Fruit fly (Drosophila melanogaster) whole organism, embryonic: Measurements from ENCODE around the gene CG31729.

Experiments
- Atf3 ChIP-seq: fragments of 200-800 bp; sonication (Bioruptor generic); optimal IDR thresholded peaks from 3 replicates; lab custom pipeline; 2016; ENCODE audit warnings: missing biosample characterization, missing genetic modification characterization
- CG1024 ChIP-seq: fragments of 200-800 bp; sonication (Bioruptor generic); IDR thresholded peaks from 2 replicates; pipeline ENCODE4 v1.3.6; 2022; ENCODE audit warnings: missing biosample characterization, missing genetic modification characterization
- CG11456 ChIP-seq: fragments of 200-800 bp; sonication (Bioruptor generic); IDR thresholded peaks from 3 replicates; pipeline ENCODE4 v1.3.6; 2022; ENCODE audit warnings: missing biosample characterization, missing genetic modification characterization
- CG12155 ChIP-seq: fragments of 200-800 bp; sonication (Bioruptor generic); optimal IDR thresholded peaks from 3 replicates; lab custom pipeline; 2016; ENCODE audit warnings: missing biosample characterization, missing genetic modification characterization
- CG13287 ChIP-seq: fragments of 200-800 bp; sonication (Bioruptor generic); IDR thresholded peaks from 2 replicates; pipeline ENCODE4 v1.3.6; 2022; ENCODE audit warnings: missing biosample characterization, missing genetic modification characterization; ENCODE audit not compliant: partially characterized antibody
- CG13624 ChIP-seq: fragments of 200-800 bp; sonication (Bioruptor generic); optimal IDR thresholded peaks from 2 replicates; lab custom pipeline; 2016; ENCODE audit warnings: missing biosample characterization, missing genetic modification characterization
- CG14965 ChIP-seq: fragments of 200-800 bp; sonication (Bioruptor generic); optimal IDR thresholded peaks from 2 replicates; lab custom pipeline; 2016; ENCODE audit warnings: missing biosample characterization, missing genetic modification characterization, borderline replicate concordance
- CG17829 ChIP-seq: fragments of 200-800 bp; optimal IDR thresholded peaks from 2 replicates; lab custom pipeline; 2019; ENCODE audit warnings: missing biosample characterization, mild to moderate bottlenecking, missing genetic modification characterization, moderate library complexity
- CG3281 ChIP-seq: fragments of 200-800 bp; sonication (Bioruptor generic); optimal IDR thresholded peaks from 3 replicates; lab custom pipeline; 2017; ENCODE audit warnings: missing biosample characterization, mild to moderate bottlenecking, missing genetic modification characterization
- CG34422 ChIP-seq: fragments of 200-800 bp; sonication (Bioruptor generic); IDR thresholded peaks from 3 replicates; pipeline ENCODE4 v1.3.6; 2022; ENCODE audit warnings: missing biosample characterization, missing genetic modification characterization
- CG3995 ChIP-seq: fragments of 200-800 bp; sonication (Bioruptor generic); optimal IDR thresholded peaks from 3 replicates; lab custom pipeline; 2016; ENCODE audit warnings: missing biosample characterization, missing genetic modification characterization
- CG4424 ChIP-seq: fragments of 200-800 bp; sonication (Bioruptor generic); optimal IDR thresholded peaks from 3 replicates; lab custom pipeline; 2016; ENCODE audit warnings: missing biosample characterization, missing genetic modification characterization
- CG8924 ChIP-seq: fragments of 200-800 bp; optimal IDR thresholded peaks from 3 replicates; lab custom pipeline; 2019; ENCODE audit warnings: missing biosample characterization, mild to moderate bottlenecking, missing genetic modification characterization, moderate library complexity
- CG9727 ChIP-seq: fragments of 200-800 bp; sonication (Bioruptor generic); optimal IDR thresholded peaks from 3 replicates; lab custom pipeline; 2017; ENCODE audit warnings: missing biosample characterization, mild to moderate bottlenecking, missing genetic modification characterization
- Chrac-16 ChIP-seq: fragments of 200-800 bp; sonication (Bioruptor generic); optimal IDR thresholded peaks from 3 replicates; lab custom pipeline; 2016; ENCODE audit warnings: missing biosample characterization, missing genetic modification characterization
- D ChIP-seq, 2 experiments: fragments of 200-800 bp in 1 of 2; fragments of >200 bp in 1 of 2; sonication (Bioruptor generic) in 1 of 2; optimal IDR thresholded peaks; 2 replicates in 1 of 2; 3 replicates in 1 of 2; lab custom pipeline; 2017; ENCODE audit warnings: mild to moderate bottlenecking in 1 of 2, missing biosample characterization in 1 of 2, missing genetic modification characterization in 1 of 2, missing genetic modification reagents in 1 of 2
- HLH3B ChIP-seq: fragments of 200-800 bp; sonication (Bioruptor generic); IDR thresholded peaks from 2 replicates; pipeline ENCODE4 v1.3.6; 2022; ENCODE audit warnings: missing biosample characterization, missing genetic modification characterization
- HLH54F ChIP-seq: fragments of 200-800 bp; sonication (Bioruptor generic); optimal IDR thresholded peaks from 3 replicates; lab custom pipeline; 2016; ENCODE audit warnings: missing biosample characterization, missing genetic modification characterization
- HmgD ChIP-seq: fragments of 200-800 bp; sonication (Bioruptor generic); optimal IDR thresholded peaks from 3 replicates; lab custom pipeline; 2016; ENCODE audit warnings: missing biosample characterization, missing genetic modification characterization
- Hmr ChIP-seq: fragments of 200-800 bp; sonication (Bioruptor generic); optimal IDR thresholded peaks from 3 replicates; lab custom pipeline; 2017; ENCODE audit warnings: mild to moderate bottlenecking, missing biosample characterization, missing genetic modification reagents, missing genetic modification characterization
- Lpt ChIP-seq: fragments of >200 bp; optimal IDR thresholded peaks from 2 replicates; lab custom pipeline; 2018; ENCODE audit warnings: missing biosample characterization, missing genetic modification characterization
- MBD-R2 ChIP-seq: fragments of 200-800 bp; sonication (Bioruptor generic); IDR thresholded peaks from 2 replicates; pipeline ENCODE4 v1.3.6; 2022; ENCODE audit warnings: missing biosample characterization, missing genetic modification characterization
- Mrtf ChIP-seq: fragments of 200-800 bp; sonication (Bioruptor generic); IDR thresholded peaks from 3 replicates; pipeline ENCODE4 v1.3.6; 2022; ENCODE audit warnings: missing biosample characterization, missing genetic modification characterization
- Oli ChIP-seq: fragments of 200-800 bp; sonication (Bioruptor generic); optimal IDR thresholded peaks from 2 replicates; lab custom pipeline; 2018; ENCODE audit warnings: missing biosample characterization, mild to moderate bottlenecking, missing genetic modification characterization, moderate library complexity
- Sox102F ChIP-seq: fragments of 200-800 bp; sonication (Bioruptor generic); optimal IDR thresholded peaks from 2 replicates; lab custom pipeline; 2018; ENCODE audit warnings: missing biosample characterization, mild to moderate bottlenecking, missing genetic modification characterization, moderate library complexity
- ara ChIP-seq: fragments of 200-800 bp; sonication (Bioruptor generic); IDR thresholded peaks from 2 replicates; pipeline ENCODE4 v1.3.6; 2022; ENCODE audit warnings: missing biosample characterization, missing genetic modification characterization
- bbx ChIP-seq: fragments of 200-800 bp; sonication (Bioruptor generic); IDR thresholded peaks from 2 replicates; pipeline ENCODE4 v1.3.6; 2022; ENCODE audit warnings: missing biosample characterization, missing genetic modification characterization; ENCODE audit not compliant: partially characterized antibody
- disco-r ChIP-seq: fragments of 200-800 bp; sonication (Bioruptor generic); optimal IDR thresholded peaks from 2 replicates; lab custom pipeline; 2016; ENCODE audit warnings: missing biosample characterization, missing genetic modification characterization
- dysf ChIP-seq: fragments of 200-800 bp; sonication (Bioruptor generic); IDR thresholded peaks from 3 replicates; pipeline ENCODE4 v1.3.6; 2022; ENCODE audit warnings: missing biosample characterization, missing genetic modification characterization
- ems ChIP-seq: fragments of 200-800 bp; sonication (Bioruptor generic); optimal IDR thresholded peaks from 3 replicates; lab custom pipeline; 2016; ENCODE audit warnings: missing biosample characterization, missing genetic modification characterization
- fd3F ChIP-seq: fragments of 200-800 bp; sonication (Bioruptor generic); optimal IDR thresholded peaks from 2 replicates; lab custom pipeline; 2018; ENCODE audit warnings: missing biosample characterization, mild to moderate bottlenecking, missing genetic modification characterization, moderate library complexity
- ftz-f1 ChIP-seq: fragments of 200-800 bp; sonication (Bioruptor generic); optimal IDR thresholded peaks from 2 replicates; lab custom pipeline; 2016; ENCODE audit warnings: missing biosample characterization, missing genetic modification characterization
- grau ChIP-seq: fragments of 200-800 bp; optimal IDR thresholded peaks from 3 replicates; lab custom pipeline; 2019; ENCODE audit warnings: missing biosample characterization, mild to moderate bottlenecking, missing genetic modification characterization, moderate library complexity
- luna ChIP-seq: fragments of 200-800 bp; sonication (Bioruptor generic); optimal IDR thresholded peaks from 2 replicates; lab custom pipeline; 2016; ENCODE audit warnings: missing biosample characterization, missing genetic modification characterization
- mld ChIP-seq: fragments of 200-800 bp; sonication (Bioruptor generic); IDR thresholded peaks from 3 replicates; pipeline ENCODE4 v1.3.6; 2022; ENCODE audit warnings: missing biosample characterization, missing genetic modification characterization; ENCODE audit not compliant: partially characterized antibody
- nau ChIP-seq: fragments of 200-800 bp; sonication (Bioruptor generic); optimal IDR thresholded peaks from 3 replicates; lab custom pipeline; 2017; ENCODE audit warnings: missing biosample characterization, mild to moderate bottlenecking, missing genetic modification characterization, missing genetic modification reagents
- nerfin-2 ChIP-seq: fragments of 200-800 bp; sonication (Bioruptor generic); IDR thresholded peaks from 2 replicates; pipeline ENCODE4 v1.3.6; 2022; ENCODE audit warnings: missing biosample characterization, missing genetic modification characterization; ENCODE audit not compliant: partially characterized antibody
- oc ChIP-seq: fragments of 200-800 bp; sonication (Bioruptor generic); optimal IDR thresholded peaks from 2 replicates; lab custom pipeline; 2018; ENCODE audit warnings: missing biosample characterization, mild to moderate bottlenecking, missing genetic modification characterization, moderate library complexity
- onecut ChIP-seq: fragments of 200-800 bp; sonication (Bioruptor generic); IDR thresholded peaks from 2 replicates; pipeline ENCODE4 v1.3.6; 2022; ENCODE audit warnings: missing biosample characterization, missing genetic modification characterization
- pfk ChIP-seq: fragments of 200-800 bp; sonication (Bioruptor generic); optimal IDR thresholded peaks from 2 replicates; lab custom pipeline; 2018; ENCODE audit warnings: missing biosample characterization, mild to moderate bottlenecking, missing genetic modification characterization, moderate library complexity
- pros ChIP-seq: fragments of 200-800 bp; sonication (Bioruptor generic); optimal IDR thresholded peaks from 3 replicates; lab custom pipeline; 2019; ENCODE audit warnings: missing biosample characterization, mild to moderate bottlenecking, missing genetic modification characterization, moderate library complexity
- ro ChIP-seq: fragments of 200-800 bp; sonication (Bioruptor generic); IDR thresholded peaks from 2 replicates; pipeline ENCODE4 v1.3.6; 2022; ENCODE audit warnings: missing biosample characterization, missing genetic modification characterization
- sc ChIP-seq, 3 experiments: fragments of >200 bp in 2 of 3; fragments of 200-800 bp in 1 of 3; sonication (Bioruptor generic) in 1 of 3; optimal IDR thresholded peaks; 2 replicates in 2 of 3; 3 replicates in 1 of 3; lab custom pipeline; 2017; ENCODE audit warnings: mild to moderate bottlenecking in 1 of 3, missing biosample characterization in 1 of 3, missing genetic modification characterization in 1 of 3, missing genetic modification reagents in 1 of 3
- sd ChIP-seq: fragments of 200-800 bp; sonication (Bioruptor generic); optimal IDR thresholded peaks from 3 replicates; lab custom pipeline; 2018; ENCODE audit warnings: missing biosample characterization, mild to moderate bottlenecking, missing genetic modification characterization, moderate library complexity
- sug ChIP-seq: fragments of 200-800 bp; optimal IDR thresholded peaks from 2 replicates; lab custom pipeline; 2019; ENCODE audit warnings: missing biosample characterization, mild to moderate bottlenecking, missing genetic modification characterization, moderate library complexity
- tll ChIP-seq, 2 experiments: fragments of 200-800 bp in 1 of 2; fragments of >200 bp in 1 of 2; sonication (Bioruptor generic) in 1 of 2; optimal IDR thresholded peaks; 2 replicates each; lab custom pipeline; 2017 to 2019; ENCODE audit warnings: missing biosample characterization in 2 of 2, missing genetic modification characterization in 2 of 2, mild to moderate bottlenecking in 1 of 2, moderate library complexity in 1 of 2
- vvl ChIP-seq: fragments of 200-800 bp; sonication (Bioruptor generic); IDR thresholded peaks from 2 replicates; pipeline ENCODE4 v1.3.6; 2022; ENCODE audit warnings: missing biosample characterization, missing genetic modification characterization
- z ChIP-seq: fragments of 200-800 bp; sonication (Bioruptor generic); IDR thresholded peaks from 3 replicates; pipeline ENCODE4 v1.3.6; 2022; ENCODE audit warnings: missing biosample characterization, missing genetic modification characterization

CG31729 gene

DNA sequence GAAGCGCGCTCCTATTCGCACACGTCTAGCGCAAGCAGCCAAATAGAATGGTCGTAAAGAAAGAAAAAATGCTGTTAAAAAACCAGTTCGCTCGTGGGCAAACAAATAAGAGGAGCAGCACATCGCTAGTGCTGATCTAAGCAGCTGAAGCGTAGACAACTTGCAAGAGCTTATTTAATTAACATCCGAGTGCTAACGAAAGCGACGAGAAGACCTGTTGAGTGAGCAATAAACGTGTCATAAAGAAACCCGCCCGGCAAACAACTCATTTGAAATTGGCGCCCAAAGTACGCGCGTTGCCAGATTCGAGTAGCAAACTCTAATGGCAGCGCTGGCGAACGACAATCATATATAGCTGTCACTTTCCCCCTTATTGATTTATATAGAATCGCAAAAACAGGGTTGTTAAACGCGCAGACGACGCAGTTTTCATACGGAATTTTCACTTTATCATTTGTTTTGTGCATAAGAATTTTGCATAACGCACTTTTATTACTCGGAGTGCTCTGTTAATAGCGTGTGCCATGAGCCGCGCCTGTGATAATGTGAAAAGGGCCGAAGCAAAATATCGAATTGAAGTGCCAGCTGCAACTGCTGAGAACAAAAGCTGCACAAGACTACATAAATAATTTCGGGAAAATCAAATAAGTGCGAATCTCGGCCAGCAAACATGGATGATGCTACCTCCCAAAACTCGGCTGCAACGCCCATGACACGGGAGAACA lies 6.3 kb downstream of the CG31729 start:
- TF ChIP-seq pfk (GFP tag; lab: Kevin White, UChicago), result no peak
- TF ChIP-seq Oli (tag; lab: Kevin White, UChicago), result no peak
- no peak for TF ChIP-seq tll (GFP tag; optimal IDR thresholded peaks at IDR 0.05; lab: Kevin White, UChicago)
- no peak for TF ChIP-seq CG8924 (tag; lab: Kevin White, UChicago)
- TF ChIP-seq HLH3B, result no peak
- TF ChIP-seq pros (GFP tag; lab: Kevin White, UChicago), result no peak
- TF ChIP-seq nau (GFP tag; lab: Kevin White, UChicago), result peak; percentile 4
- TF ChIP-seq mld, result 0 out of 3 replicates have a peak, but pooled peaks have one; percentile 19
- peak; percentile 100 for TF ChIP-seq CG3281 (GFP tag; lab: Kevin White, UChicago)
- peak; percentile 47; the same call in 1 of the 3 replicates for TF ChIP-seq CG34422 (GFP tag; lab: Robert Waterston, UW)
- no peak for TF ChIP-seq sc (optimal IDR thresholded peaks at IDR 0.05; lab: Kevin White, UChicago)
- no peak for TF ChIP-seq sc (GFP tag; optimal IDR thresholded peaks at IDR 0.05; lab: Kevin White, UChicago)
- TF ChIP-seq ftz-f1 (GFP tag; lab: Kevin White, UChicago), result peak; percentile 12
- TF ChIP-seq disco-r (GFP tag; lab: Kevin White, UChicago), result peak; percentile 9
- peak; percentile 52 for TF ChIP-seq CG13287 (GFP tag; lab: Robert Waterston, UW)
- no peak for TF ChIP-seq CG17829 (tag; lab: Kevin White, UChicago)
- TF ChIP-seq D (optimal IDR thresholded peaks at IDR 0.05; lab: Kevin White, UChicago), result no peak
- no peak for TF ChIP-seq D (GFP tag; optimal IDR thresholded peaks at IDR 0.05; lab: Kevin White, UChicago)
- TF ChIP-seq dysf, result no peak
- TF ChIP-seq CG11456, result no peak
- TF ChIP-seq ro (GFP tag; lab: Robert Waterston, UW), result no peak
- TF ChIP-seq grau, result no peak
- TF ChIP-seq CG4424 (GFP tag; lab: Kevin White, UChicago), result no peak
- TF ChIP-seq ara, result no peak
- TF ChIP-seq Hmr (GFP tag; lab: Kevin White, UChicago), result no peak
- no peak for TF ChIP-seq oc (tag; lab: Kevin White, UChicago)
- TF ChIP-seq onecut (GFP tag; lab: Robert Waterston, UW), result peak; percentile 97
- TF ChIP-seq bbx (GFP tag; lab: Robert Waterston, UW), result peak; percentile 53; the same call in 1 of the 2 replicates
- no peak for TF ChIP-seq fd3F
- TF ChIP-seq CG14965 (GFP tag; lab: Kevin White, UChicago), result no peak
- peak; percentile 8 for TF ChIP-seq Atf3 (GFP tag; lab: Kevin White, UChicago)
- no peak for TF ChIP-seq HLH54F (GFP tag; lab: Kevin White, UChicago)
- TF ChIP-seq HmgD (GFP tag; lab: Kevin White, UChicago), result peak; percentile 84
- TF ChIP-seq vvl (GFP tag; lab: Robert Waterston, UW), result peak; percentile 26; the same call in 1 of the 2 replicates
- TF ChIP-seq Chrac-16 (GFP tag; lab: Kevin White, UChicago), result no peak
- TF ChIP-seq MBD-R2 (GFP tag; lab: Robert Waterston, UW), result peak; percentile 52
- no peak for TF ChIP-seq CG3995 (GFP tag; lab: Kevin White, UChicago)
- no peak for TF ChIP-seq luna (GFP tag; lab: Kevin White, UChicago)
- no peak for TF ChIP-seq Lpt (GFP tag; lab: Kevin White, UChicago)
- TF ChIP-seq ems (GFP tag; lab: Kevin White, UChicago), result no peak
- TF ChIP-seq CG9727 (GFP tag; lab: Kevin White, UChicago), result no peak
- peak; percentile 43 for TF ChIP-seq CG12155 (GFP tag; lab: Kevin White, UChicago)
- TF ChIP-seq Mrtf, result no peak
- TF ChIP-seq nerfin-2 (GFP tag; lab: Robert Waterston, UW), result no peak
- no peak for TF ChIP-seq sug (tag; lab: Kevin White, UChicago)
- peak; percentile 82 for TF ChIP-seq CG13624 (GFP tag; lab: Kevin White, UChicago)
- TF ChIP-seq CG1024 (GFP tag; lab: Robert Waterston, UW), result no peak
- TF ChIP-seq sd (tag; lab: Kevin White, UChicago), result peak; percentile 70
- no peak for TF ChIP-seq Sox102F (GFP tag; lab: Kevin White, UChicago)
- peak; percentile 62; the same call in 2 of the 3 replicates for TF ChIP-seq z (GFP tag; lab: Robert Waterston, UW)
